Worm (Caenorhabditis elegans): ENCODE measurements around the gene K06G5.3.

The K06G5.3 gene

DNA sequence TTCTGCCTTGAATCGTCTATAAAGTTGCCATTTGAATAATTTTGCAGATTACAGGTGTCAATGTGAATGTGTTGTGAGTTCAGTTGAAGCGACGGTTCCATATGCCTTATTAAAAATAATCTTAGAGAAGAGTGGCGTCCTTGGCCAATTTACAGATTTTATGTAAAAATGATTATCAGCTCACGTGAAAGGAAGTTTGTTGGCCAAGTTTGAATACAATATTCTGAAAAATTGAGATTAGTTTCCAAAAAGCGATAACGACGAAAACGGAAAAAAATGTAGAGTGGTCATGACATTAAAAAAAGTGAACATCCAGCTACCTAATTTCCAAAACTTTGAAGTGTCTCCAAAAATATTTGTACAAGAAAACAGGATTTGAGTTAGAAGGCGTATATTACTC is 32.0 kb upstream of the K06G5.3 start, which contains the start of gene E02H4.5 (continued):
- TF ChIP-seq Y53G8AR.9 (GFP tag; conservative IDR thresholded peaks at IDR 0.05), result no peak

DNA sequence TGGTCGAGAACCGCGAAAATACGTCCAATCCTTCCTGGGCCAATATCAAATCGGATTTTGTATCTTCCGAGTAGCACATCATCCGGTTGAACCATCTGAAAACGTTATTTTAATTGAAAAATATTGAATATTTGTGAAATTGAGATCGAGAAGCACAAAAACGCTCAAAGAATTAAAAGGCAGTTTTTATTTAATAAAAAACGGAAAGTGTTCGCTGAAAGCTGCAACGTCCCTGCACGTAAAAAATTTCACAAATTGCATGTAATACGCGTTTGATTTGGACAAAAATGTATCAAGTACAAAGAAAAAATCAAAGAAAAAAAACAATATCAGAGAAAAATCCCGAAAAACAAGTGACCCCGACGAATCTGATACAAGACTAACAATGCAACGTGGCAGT is 29.0 kb upstream of the K06G5.3 start, which contains the start of gene E02H4.6:
Gene E02H4.6 (minus strand): TSS at position 101 of the 400 bp plus-strand sequence.
- TF ChIP-seq lin-40 (tag; optimal IDR thresholded peaks at IDR 0.05) (no peak), lag-1 (GFP tag; IDR thresholded peaks at IDR 0.05) (no peak), rpc-1 (optimal IDR thresholded peaks at IDR 0.05) (no peak), rpc-1 (tag; optimal IDR thresholded peaks at IDR 0.05) (no peak), aptf-3 (GFP tag; IDR thresholded peaks at IDR 0.05) (no peak), hmg-20 (GFP tag; IDR thresholded peaks at IDR 0.05) (no peak), sea-2 (GFP tag; IDR thresholded peaks at IDR 0.05) (no peak), F22D6.2 (tag; optimal IDR thresholded peaks at IDR 0.05) (no peak), ceh-40 (GFP tag; IDR thresholded peaks at IDR 0.05) (no peak)

DNA sequence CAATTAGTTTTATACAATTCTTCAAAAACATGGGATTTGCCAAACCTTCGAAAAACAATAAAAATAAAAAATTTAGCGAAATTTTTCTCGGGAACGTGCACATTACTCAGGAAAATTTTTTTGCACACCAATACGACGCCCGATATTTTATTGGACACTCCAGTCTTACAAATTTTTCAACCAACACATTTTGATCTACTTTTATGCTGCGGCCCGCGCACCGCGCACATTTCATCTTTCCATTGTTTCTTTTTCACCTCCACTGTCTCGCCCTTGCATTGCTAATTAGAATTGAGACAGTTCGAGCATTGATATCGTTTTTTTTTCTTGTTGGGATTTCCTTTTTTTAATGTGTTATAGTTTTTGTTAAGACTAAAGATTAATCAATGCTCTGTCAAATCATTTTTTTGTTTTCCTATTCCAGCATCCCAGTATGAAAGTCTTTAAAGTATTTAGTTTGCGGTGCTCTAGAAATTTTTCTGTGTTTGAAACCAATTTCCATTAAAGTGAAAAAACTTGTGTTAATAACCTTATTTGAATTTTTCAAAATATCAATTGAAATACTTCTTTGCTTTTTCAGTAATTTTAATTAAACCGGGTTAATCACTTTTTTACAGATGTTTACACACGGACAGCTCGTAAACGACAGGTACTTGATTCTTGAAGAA is 24.5 kb upstream of the K06G5.3 start, which contains the start of gene K04C1.5:
Gene K04C1.5 (plus strand): TSS at position 618 of the 668 bp plus-strand sequence.
- TF ChIP-seq egl-44 (GFP tag; IDR thresholded peaks at IDR 0.05) (no peak), F57A8.1 (GFP tag; optimal IDR thresholded peaks at IDR 0.05) (no peak), repo-1 (tag; optimal IDR thresholded peaks at IDR 0.05) (no peak), ztf-22 (GFP tag; optimal IDR thresholded peaks at IDR 0.05) (no peak), xnd-1 (tag; optimal IDR thresholded peaks at IDR 0.05) (peak; percentile 17), madf-6 (GFP tag; IDR thresholded peaks at IDR 0.05) (peak; percentile 77), D2030.7 (GFP tag; IDR thresholded peaks at IDR 0.05) (peak; percentile 28; the same call in 1 of the 2 replicates), cebp-1 (GFP tag; IDR thresholded peaks at IDR 0.05) (no peak), cebp-1 (tag; optimal IDR thresholded peaks at IDR 0.05) (no peak), Y53F4B.3 (GFP tag; IDR thresholded peaks at IDR 0.05) (no peak), sea-2 (GFP tag; IDR thresholded peaks at IDR 0.05) (no peak), zim-3 (tag; optimal IDR thresholded peaks at IDR 0.05) (no peak), efl-1 (GFP tag; optimal IDR thresholded peaks at IDR 0.05) (peak; percentile 77), zfh-2 (GFP tag; conservative IDR thresholded peaks at IDR 0.05) (no peak), dpl-1 (GFP tag; optimal IDR thresholded peaks at IDR 0.05) (peak; percentile 48), madf-8 (GFP tag; conservative IDR thresholded peaks at IDR 0.05) (peak; percentile 56; the same call in 1 of the 2 replicates)

DNA sequence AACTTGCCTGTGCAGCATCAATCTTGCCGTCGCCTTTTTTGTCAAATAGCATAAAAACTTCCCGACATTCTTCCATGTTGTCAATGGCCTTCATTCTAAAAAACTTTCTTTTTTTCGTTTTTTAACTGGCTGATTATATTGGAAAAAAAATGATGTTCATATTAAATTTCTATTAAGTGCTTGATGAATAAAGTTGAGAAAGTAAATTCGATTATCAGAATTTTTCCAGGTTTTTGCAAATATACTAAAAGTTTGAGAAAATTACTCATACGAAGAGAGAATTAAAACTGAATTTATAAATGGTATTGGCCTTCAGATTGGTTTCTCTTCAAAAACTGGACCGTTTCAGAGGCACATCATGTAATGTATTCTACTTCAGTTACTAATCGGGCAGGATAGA is 23.5 kb upstream of the K06G5.3 start, which contains the start of gene mlc-6:
Gene mlc-6 (minus strand): TSS at position 101 of the 400 bp plus-strand sequence.
- TF ChIP-seq D2030.7 (GFP tag; IDR thresholded peaks at IDR 0.05), result no peak
- TF ChIP-seq T07F8.4 (tag; optimal IDR thresholded peaks at IDR 0.05), result no peak
- TF ChIP-seq hrde-1 (tag; optimal IDR thresholded peaks at IDR 0.05; ENCODE audit: borderline replicate concordance), result no peak
- no peak for TF ChIP-seq ceh-40 (GFP tag; IDR thresholded peaks at IDR 0.05)
- TF ChIP-seq atf-7 (tag; optimal IDR thresholded peaks at IDR 0.05), result no peak
- no peak for TF ChIP-seq rcor-1 (GFP tag; IDR thresholded peaks at IDR 0.05)
- TF ChIP-seq snpc-1.1 (tag; optimal IDR thresholded peaks at IDR 0.05; ENCODE audit: insufficient read depth), result no peak
- TF ChIP-seq egl-44 (GFP tag; IDR thresholded peaks at IDR 0.05), result no peak
- TF ChIP-seq pha-4 (tag; optimal IDR thresholded peaks at IDR 0.05), result no peak
- no peak for TF ChIP-seq sptf-2 (GFP tag; optimal IDR thresholded peaks at IDR 0.05)
- TF ChIP-seq B0019.2 (GFP tag; conservative IDR thresholded peaks at IDR 0.05), result no peak
- TF ChIP-seq cebp-1 (GFP tag; IDR thresholded peaks at IDR 0.05), result no peak
- no peak for TF ChIP-seq cebp-1 (tag; optimal IDR thresholded peaks at IDR 0.05)
- no peak for TF ChIP-seq nfya-1 (tag; optimal IDR thresholded peaks at IDR 0.05; ENCODE audit: borderline replicate concordance, insufficient read depth)
- no peak for TF ChIP-seq egl-18 (GFP tag; IDR thresholded peaks at IDR 0.05)

Data from whole organism, young adult.